Worm (Caenorhabditis elegans) whole organism, L4/young adult: ENCODE data around the gene cyp-13B1.

Experiments
- W03F9.2 ChIP-seq: fragments of 150-350 bp; optimal IDR thresholded peaks from 2 replicates; lab custom pipeline; 2014; ENCODE audit warnings: missing biosample characterization, missing genetic modification characterization
- dao-5 ChIP-seq: sonication (generic microtip); optimal IDR thresholded peaks from 2 replicates; lab custom pipeline; 2016; ENCODE audit warnings: missing genotype, missing genetic modification characterization, moderate library complexity, missing compliant biosample characterization
- him-1 ChIP-seq: sonication (generic microtip); optimal IDR thresholded peaks from 2 replicates; lab custom pipeline; 2016; ENCODE audit warnings: missing genotype, missing genetic modification reagents, missing genetic modification characterization, missing compliant biosample characterization

Gene cyp-13B1

ce11 chrX:13415722-13416121 is 6.3 kb upstream of the cyp-13B1 start, which contains the start of gene C29F7.2:
TSS of gene C29F7.2 (plus strand) at chrX:13416078.
- no peak for TF ChIP-seq him-1 (tag; lab: Kevin White, UChicago)
- no peak for TF ChIP-seq W03F9.2 (tag; lab: Kevin White, UChicago)
- TF ChIP-seq dao-5: no peak

ce11 chrX:13414974-13415373 is 5.5 kb upstream of the cyp-13B1 start:
- TF ChIP-seq W03F9.2 (tag; lab: Kevin White, UChicago) (peak; percentile 54), dao-5 (no peak)

DNA sequence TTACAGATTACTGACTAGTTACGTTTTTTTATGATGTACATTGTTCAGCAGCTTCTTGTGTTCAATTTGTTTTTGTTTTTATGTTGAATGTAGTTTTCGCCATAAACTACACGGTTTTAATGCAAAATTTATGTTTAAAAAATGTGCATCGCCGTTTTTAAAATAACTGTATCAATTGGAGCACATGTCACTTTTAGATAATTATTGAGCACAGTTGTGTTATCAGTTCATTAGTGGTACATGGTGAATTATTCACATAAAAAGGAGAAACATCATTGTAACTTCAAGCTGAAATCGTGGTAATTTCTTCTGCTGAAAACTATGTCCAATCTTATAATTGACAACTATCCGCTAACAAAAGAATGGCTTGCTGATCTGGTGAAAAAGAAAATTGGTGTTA is 2.9 kb upstream of the cyp-13B1 start:
- TF ChIP-seq dao-5 (no peak), him-1 (tag; lab: Kevin White, UChicago) (no peak), W03F9.2 (tag; lab: Kevin White, UChicago) (no peak)

- TF ChIP-seq dao-5 (no peak), him-1 (tag; lab: Kevin White, UChicago) (no peak), W03F9.2 (tag; lab: Kevin White, UChicago) (no peak)
Measured at ce11 chrX:13411306-13411705, 1.9 kb upstream of the cyp-13B1 start.

ce11 chrX:13401783-13402182 is 7.7 kb downstream of the cyp-13B1 start, which contains the start of gene F02C12.1:
TSS of gene F02C12.1 (plus strand) at chrX:13402083.
- TF ChIP-seq W03F9.2 (tag; lab: Kevin White, UChicago) (no peak), dao-5 (no peak), him-1 (tag; lab: Kevin White, UChicago) (no peak)

- TF ChIP-seq W03F9.2 (tag; lab: Kevin White, UChicago) (peak; percentile 10), dao-5 (no peak)
Measured at ce11 chrX:13401311-13401710, 8.1 kb downstream of the cyp-13B1 start.

DNA sequence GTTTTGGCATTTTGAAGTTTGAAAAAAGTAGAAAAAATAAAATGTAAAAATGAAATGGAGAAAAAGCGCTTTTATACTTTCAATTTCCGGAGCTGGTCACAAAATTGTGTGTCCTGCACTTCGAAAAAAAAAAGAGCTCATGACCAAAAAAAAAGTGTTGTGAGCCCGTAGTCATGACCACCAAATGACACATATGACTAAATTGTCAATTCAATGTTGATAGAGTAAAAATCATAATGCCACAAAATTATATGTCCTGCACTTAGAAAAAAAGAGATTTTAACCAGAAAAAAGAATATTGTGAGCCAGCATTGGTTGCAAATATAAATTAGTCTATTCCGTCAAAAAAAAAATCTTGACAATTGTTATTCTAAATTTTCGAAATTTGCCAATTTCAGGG is 10.2 kb downstream of the cyp-13B1 start, which contains the start of gene F02C12.2:
F02C12.2 (minus strand) TSS at position 101 of the 400 bp plus-strand sequence.
- TF ChIP-seq dao-5: no peak
- no peak for TF ChIP-seq W03F9.2 (tag; lab: Kevin White, UChicago)

- TF ChIP-seq dao-5 (no peak), him-1 (tag; lab: Kevin White, UChicago) (no peak), W03F9.2 (tag; lab: Kevin White, UChicago) (peak; percentile 52)
Measured at ce11 chrX:13396550-13397023, 12.9 kb downstream of the cyp-13B1 start, which contains the start of gene F02C12.3. TSS of gene F02C12.3 (plus strand) at chrX:13396973.

- TF ChIP-seq dao-5 (no peak), W03F9.2 (tag; lab: Kevin White, UChicago) (no peak), him-1 (tag; lab: Kevin White, UChicago) (no peak)
Measured at ce11 chrX:13394971-13395370, 14.5 kb downstream of the cyp-13B1 start, which contains the start of gene irld-2. TSS of gene irld-2 (minus strand) at chrX:13395071.

ce11 chrX:13388829-13389228 is 20.6 kb downstream of the cyp-13B1 start:
- no peak for TF ChIP-seq W03F9.2 (tag; lab: Kevin White, UChicago)
- TF ChIP-seq dao-5: no peak
- TF ChIP-seq him-1 (tag; lab: Kevin White, UChicago): no peak

ce11 chrX:13387497-13387953 is 21.9 kb downstream of the cyp-13B1 start, which contains the start of gene C49F8.3:
TSS of gene C49F8.3 (minus strand) at chrX:13387547.
- TF ChIP-seq him-1 (tag; lab: Kevin White, UChicago): no peak

ce11 chrX:13384743-13385142 is 24.7 kb downstream of the cyp-13B1 start:
- TF ChIP-seq him-1 (tag; lab: Kevin White, UChicago): no peak
- no peak for TF ChIP-seq dao-5
- TF ChIP-seq W03F9.2 (tag; lab: Kevin White, UChicago): no peak

DNA sequence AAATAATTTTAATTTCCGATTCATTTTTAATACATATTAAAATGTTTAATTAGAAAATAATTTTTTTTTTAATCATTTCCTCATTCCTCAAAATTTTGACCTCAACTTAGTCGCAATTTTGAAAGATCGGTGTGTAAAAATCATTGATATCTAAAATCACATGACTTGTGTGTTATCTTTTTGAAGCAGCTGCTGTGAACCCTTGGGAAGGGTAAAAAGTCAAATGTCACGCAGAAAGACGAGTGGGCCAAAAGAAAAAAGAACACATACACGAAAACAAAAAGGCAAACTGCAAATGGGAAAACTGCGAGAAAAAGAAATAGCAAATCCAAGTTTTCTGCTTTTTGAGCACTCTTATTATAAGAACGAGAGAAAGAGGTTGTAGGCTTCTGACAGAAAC is 26.2 kb downstream of the cyp-13B1 start:
- no peak for TF ChIP-seq W03F9.2 (tag; lab: Kevin White, UChicago)
- TF ChIP-seq him-1 (tag; lab: Kevin White, UChicago): no peak
- TF ChIP-seq dao-5: no peak

DNA sequence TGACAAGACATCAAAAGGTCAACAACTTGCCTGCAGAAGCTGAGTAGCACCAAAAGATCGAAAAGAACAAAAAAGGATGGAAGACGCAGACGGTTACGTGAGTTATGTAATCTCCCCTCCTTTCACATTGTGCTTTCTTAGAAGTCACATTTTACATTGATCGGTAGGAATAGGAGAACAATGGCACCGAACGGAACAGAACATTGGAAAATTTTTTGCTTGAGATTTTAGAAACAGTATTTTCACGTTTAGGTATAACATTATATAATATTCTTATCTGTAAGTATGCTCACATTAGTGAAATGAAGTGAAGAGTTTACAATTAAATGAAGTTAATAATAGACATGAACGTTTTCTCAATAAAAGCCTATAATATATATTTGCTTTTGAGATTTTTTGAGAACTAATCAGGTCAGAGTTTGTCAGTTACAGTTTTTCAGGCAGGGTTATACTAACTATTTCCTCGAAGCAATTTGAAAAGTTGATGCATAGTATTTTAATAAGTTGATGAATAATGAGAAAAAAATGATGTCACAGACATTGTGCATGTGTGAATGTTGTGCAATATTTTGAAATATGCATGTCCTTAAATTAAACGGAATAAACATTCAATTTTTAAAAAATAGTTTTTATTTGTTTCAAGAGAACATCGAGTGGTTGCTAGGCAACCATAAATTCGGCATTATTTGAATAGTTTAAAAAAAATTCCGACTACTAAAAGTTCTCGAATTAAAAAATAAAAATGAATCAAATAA is 28.3 kb downstream of the cyp-13B1 start:
- TF ChIP-seq him-1 (tag; lab: Kevin White, UChicago) (no peak), W03F9.2 (tag; lab: Kevin White, UChicago) (no peak), dao-5 (no peak)

DNA sequence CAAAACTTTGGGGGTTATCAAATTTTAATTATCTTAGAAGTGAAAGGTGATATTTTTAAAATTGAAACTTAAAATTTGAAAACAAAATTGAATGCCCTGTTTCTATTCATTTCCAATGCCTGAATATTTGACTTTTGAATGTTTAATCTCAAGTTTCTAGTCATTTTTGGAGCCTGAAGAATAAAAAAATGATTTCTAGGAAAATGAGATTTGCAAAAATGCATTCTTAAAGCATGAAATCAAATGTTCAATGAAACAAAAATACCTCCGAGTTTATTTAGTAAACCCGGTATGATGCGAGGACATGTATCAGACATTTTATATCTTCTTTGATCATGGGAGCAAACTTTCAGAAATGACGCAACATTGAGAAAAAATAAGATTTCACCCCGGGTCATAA is 30.4 kb downstream of the cyp-13B1 start:
- TF ChIP-seq dao-5: no peak
- TF ChIP-seq him-1 (tag; lab: Kevin White, UChicago): no peak
- no peak for TF ChIP-seq W03F9.2 (tag; lab: Kevin White, UChicago)
